Fruit fly (Drosophila melanogaster): ENCODE results near the gene CG1647.

Gene CG1647

DNA sequence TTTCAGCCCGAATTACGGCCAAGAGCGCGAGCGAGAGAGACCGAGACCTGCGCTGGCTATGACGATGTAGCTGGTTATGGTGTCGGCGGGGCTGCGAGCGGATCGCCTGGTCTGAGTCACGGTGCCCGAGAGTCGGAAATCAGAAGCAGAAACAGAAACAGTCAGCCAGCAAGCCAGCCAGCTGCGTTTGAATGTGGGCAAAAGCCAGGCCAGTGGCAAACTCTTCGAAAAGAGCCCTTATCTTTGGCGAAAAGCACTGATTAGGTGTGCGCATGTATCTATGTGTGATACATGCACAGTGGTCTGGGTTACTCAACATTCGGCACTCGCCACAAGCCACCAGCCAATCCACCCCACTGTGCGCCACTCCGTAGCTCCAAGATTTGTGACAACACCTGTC lies 11.2 kb downstream of the CG1647 start (continued):
- TF ChIP-seq slbo (GFP tag; IDR thresholded peaks at IDR 0.05) (peak; percentile 63), CG12391 (tag; optimal IDR thresholded peaks at IDR 0.05) (no peak), mirr (GFP tag; optimal IDR thresholded peaks at IDR 0.05) (peak; percentile 86), gcm (GFP tag; optimal IDR thresholded peaks at IDR 0.05) (no peak), CG11085 (GFP tag; IDR thresholded peaks at IDR 0.05) (no peak), bcd (GFP tag; optimal IDR thresholded peaks at IDR 0.05) (no peak), CG14667 (GFP tag; IDR thresholded peaks at IDR 0.05) (no peak), psq (GFP tag; optimal IDR thresholded peaks at IDR 0.05) (no peak), Mes4 (GFP tag; optimal IDR thresholded peaks at IDR 0.05) (no peak), CG10979 (tag; optimal IDR thresholded peaks at IDR 0.05) (no peak), ems (GFP tag; optimal IDR thresholded peaks at IDR 0.05) (no peak), hb (GFP tag; IDR thresholded peaks at IDR 0.05; ENCODE audit: partially characterized antibody) (no peak), cad (GFP tag; optimal IDR thresholded peaks at IDR 0.05) (no peak), Doc3 (GFP tag; IDR thresholded peaks at IDR 0.05; ENCODE audit: partially characterized antibody) (no peak), Bdp1 (GFP tag; optimal IDR thresholded peaks at IDR 0.05) (no peak), CG16779 (GFP tag; IDR thresholded peaks at IDR 0.05) (no peak), CG9932 (GFP tag; IDR thresholded peaks at IDR 0.05) (no peak), Awh (GFP tag; IDR thresholded peaks at IDR 0.05) (no peak), CG32772 (GFP tag; IDR thresholded peaks at IDR 0.05) (no peak), CG4707 (GFP tag; optimal IDR thresholded peaks at IDR 0.05) (peak; percentile 42), fru (optimal IDR thresholded peaks at IDR 0.05) (no peak), Trl (optimal IDR thresholded peaks at IDR 0.05) (peak in 1 of 2 experiments; percentile 67), Trl (GFP tag; optimal IDR thresholded peaks at IDR 0.05) (no peak), chm (GFP tag; IDR thresholded peaks at IDR 0.05) (peak; percentile 53; the same call in 1 of the 2 replicates), tx (GFP tag; optimal IDR thresholded peaks at IDR 0.05) (no peak), jing (GFP tag; optimal IDR thresholded peaks at IDR 0.05) (no peak), knrl (GFP tag; IDR thresholded peaks at IDR 0.05; ENCODE audit: partially characterized antibody) (no peak), vvl (GFP tag; IDR thresholded peaks at IDR 0.05) (0 out of 2 replicates have a peak, but pooled peaks have one; percentile 8), bowl (GFP tag; IDR thresholded peaks at IDR 0.05) (peak; percentile 39; the same call in 1 of the 2 replicates), CG10274 (GFP tag; optimal IDR thresholded peaks at IDR 0.05) (no peak), onecut (GFP tag; IDR thresholded peaks at IDR 0.05) (no peak), CG8924 (tag; optimal IDR thresholded peaks at IDR 0.05) (no peak), CG8388 (GFP tag; optimal IDR thresholded peaks at IDR 0.05) (no peak), CG9215 (GFP tag; IDR thresholded peaks at IDR 0.05) (no peak), sens-2 (GFP tag; IDR thresholded peaks at IDR 0.05) (peak; percentile 40; the same call in 1 of the 2 replicates), btn (GFP tag; optimal IDR thresholded peaks at IDR 0.05) (no peak), seq (GFP tag; IDR thresholded peaks at IDR 0.05) (no peak), cg (GFP tag; optimal IDR thresholded peaks at IDR 0.05) (peak; percentile 19), ssp (GFP tag; IDR thresholded peaks at IDR 0.05) (no peak), HLH54F (GFP tag; optimal IDR thresholded peaks at IDR 0.05) (no peak), CG14860 (GFP tag; IDR thresholded peaks at IDR 0.05; ENCODE audit: partially characterized antibody) (no peak), gsb (GFP tag; IDR thresholded peaks at IDR 0.05) (no peak), dysf (GFP tag; IDR thresholded peaks at IDR 0.05) (peak; percentile 43; the same call in 1 of the 3 replicates), Dll (GFP tag; IDR thresholded peaks at IDR 0.05; ENCODE audit: partially characterized antibody) (no peak), CG15269 (tag; optimal IDR thresholded peaks at IDR 0.05) (no peak), HmgZ (tag; optimal IDR thresholded peaks at IDR 0.05) (no peak), pros (GFP tag; optimal IDR thresholded peaks at IDR 0.05) (no peak), CG6765 (GFP tag; optimal IDR thresholded peaks at IDR 0.05) (peak; percentile 46), gt (GFP tag; IDR thresholded peaks at IDR 0.05) (no peak), tll (GFP tag; optimal IDR thresholded peaks at IDR 0.05) (no peak), CG18599 (GFP tag; optimal IDR thresholded peaks at IDR 0.05) (peak; percentile 31), CG18476 (GFP tag; optimal IDR thresholded peaks at IDR 0.05) (no peak)
